Fruit fly (Drosophila melanogaster) whole organism, prepupa: Measurements from ENCODE around the gene CG7914.
A peak's percentile ranks its signal among the peaks of the same experiment; 100 is the strongest.

ENCODE experiments used
- Blimp-1 ChIP-seq: fragments of 200-800 bp; sonication (Bioruptor generic); optimal IDR thresholded peaks from 3 replicates; lab custom pipeline; 2017; ENCODE audit warnings: missing biosample characterization, missing genetic modification characterization, mild to moderate bottlenecking, moderate library complexity, missing genetic modification reagents
- CG10669 ChIP-seq: fragments of 200-800 bp; sonication (Bioruptor generic); optimal IDR thresholded peaks from 3 replicates; lab custom pipeline; 2018; ENCODE audit warnings: missing biosample characterization, mild to moderate bottlenecking, missing genetic modification characterization, moderate library complexity
- CG11294 ChIP-seq: fragments of 200-800 bp; sonication (Bioruptor generic); IDR thresholded peaks from 2 replicates; pipeline ENCODE4 v1.3.6; 2022; ENCODE audit warnings: missing biosample characterization, missing genetic modification characterization
- CG11902 ChIP-seq: fragments of 200-800 bp; sonication (Bioruptor generic); optimal IDR thresholded peaks from 3 replicates; lab custom pipeline; 2016; ENCODE audit warnings: missing biosample characterization, missing genetic modification characterization
- CG1621 ChIP-seq: fragments of 200-800 bp; sonication (Bioruptor generic); optimal IDR thresholded peaks from 3 replicates; lab custom pipeline; 2018; ENCODE audit warnings: missing biosample characterization, mild to moderate bottlenecking, missing genetic modification characterization
- CG16779 ChIP-seq: fragments of 200-800 bp; sonication (Bioruptor generic); optimal IDR thresholded peaks from 3 replicates; lab custom pipeline; 2017; ENCODE audit warnings: missing biosample characterization, mild to moderate bottlenecking, missing genetic modification characterization
- CG31627 ChIP-seq: fragments of 200-800 bp; sonication (Bioruptor generic); optimal IDR thresholded peaks from 3 replicates; lab custom pipeline; 2016; ENCODE audit warnings: missing biosample characterization, missing genetic modification characterization
- CG34406 ChIP-seq: fragments of 200-800 bp; sonication (Bioruptor generic); optimal IDR thresholded peaks from 3 replicates; lab custom pipeline; 2016; ENCODE audit warnings: missing biosample characterization, missing genetic modification characterization
- CG6163 ChIP-seq: fragments of 200-800 bp; sonication (Bioruptor generic); IDR thresholded peaks from 3 replicates; pipeline ENCODE4 v1.3.6; 2022; ENCODE audit warnings: missing biosample characterization, missing genetic modification characterization
- CG6276 ChIP-seq: fragments of 200-800 bp; sonication (Bioruptor generic); optimal IDR thresholded peaks from 2 replicates; lab custom pipeline; 2017; ENCODE audit warnings: missing biosample characterization, mild to moderate bottlenecking, missing genetic modification characterization
- CG6792 ChIP-seq: fragments of 200-800 bp; sonication (Bioruptor generic); optimal IDR thresholded peaks from 3 replicates; lab custom pipeline; 2016; ENCODE audit warnings: missing biosample characterization, missing genetic modification characterization
- CG6808 ChIP-seq: fragments of 200-800 bp; sonication (Bioruptor generic); optimal IDR thresholded peaks from 3 replicates; lab custom pipeline; 2017; ENCODE audit warnings: missing biosample characterization, missing genetic modification characterization, mild to moderate bottlenecking, moderate library complexity, missing genetic modification reagents
- CG6854 ChIP-seq: fragments of 200-800 bp; sonication (Bioruptor generic); optimal IDR thresholded peaks from 2 replicates; lab custom pipeline; 2017; ENCODE audit warnings: missing biosample characterization, mild to moderate bottlenecking, missing genetic modification characterization
- CG8119 ChIP-seq: fragments of 200-800 bp; sonication (Bioruptor generic); IDR thresholded peaks from 3 replicates; pipeline ENCODE4 v1.3.6; 2022; ENCODE audit warnings: missing biosample characterization, missing genetic modification characterization
- CG8319 ChIP-seq: fragments of 200-800 bp; sonication (Bioruptor generic); optimal IDR thresholded peaks from 3 replicates; lab custom pipeline; 2016; ENCODE audit warnings: missing biosample characterization, missing genetic modification characterization
- Eip78C ChIP-seq: fragments of 200-800 bp; sonication (Bioruptor generic); peaks from one replicate; lab custom pipeline; 2016; ENCODE audit warnings: missing biosample characterization, missing genetic modification characterization
- Ets21C ChIP-seq: fragments of 200-800 bp; sonication (Bioruptor generic); optimal IDR thresholded peaks from 3 replicates; lab custom pipeline; 2016; ENCODE audit warnings: missing biosample characterization, missing genetic modification characterization
- Hr39 ChIP-seq: fragments of 200-800 bp; sonication (Bioruptor generic); optimal IDR thresholded peaks from 2 replicates; lab custom pipeline; 2016; ENCODE audit warnings: missing biosample characterization, missing genetic modification characterization
- Lpt ChIP-seq: fragments of 200-800 bp; sonication (Bioruptor generic); optimal IDR thresholded peaks from 3 replicates; lab custom pipeline; 2016; ENCODE audit warnings: missing biosample characterization, missing genetic modification characterization
- Met ChIP-seq: fragments of 200-800 bp; sonication (Bioruptor generic); optimal IDR thresholded peaks from 3 replicates; lab custom pipeline; 2016; ENCODE audit warnings: missing biosample characterization, missing genetic modification characterization
- OdsH ChIP-seq: fragments of 200-800 bp; sonication (Bioruptor generic); optimal IDR thresholded peaks from 3 replicates; lab custom pipeline; 2016; ENCODE audit warnings: missing biosample characterization, missing genetic modification characterization
- Smox ChIP-seq: fragments of 200-800 bp; sonication (Bioruptor generic); optimal IDR thresholded peaks from 3 replicates; lab custom pipeline; 2016; ENCODE audit warnings: missing biosample characterization, missing genetic modification characterization
- Sox14 ChIP-seq: fragments of 200-800 bp; sonication (Bioruptor generic); optimal IDR thresholded peaks from 3 replicates; lab custom pipeline; 2016; ENCODE audit warnings: missing biosample characterization, missing genetic modification characterization
- Sox15 ChIP-seq: fragments of 200-800 bp; sonication (Bioruptor generic); optimal IDR thresholded peaks from 3 replicates; lab custom pipeline; 2016; ENCODE audit warnings: missing biosample characterization, missing genetic modification characterization
- achi ChIP-seq: fragments of 200-800 bp; sonication (Bioruptor generic); optimal IDR thresholded peaks from 3 replicates; lab custom pipeline; 2016; ENCODE audit warnings: missing biosample characterization, missing genetic modification characterization
- acj6 ChIP-seq: fragments of 200-800 bp; sonication (Bioruptor generic); optimal IDR thresholded peaks from 3 replicates; lab custom pipeline; 2016; ENCODE audit warnings: missing biosample characterization, missing genetic modification characterization
- cyc ChIP-seq: fragments of 200-800 bp; sonication (Bioruptor generic); optimal IDR thresholded peaks from 3 replicates; lab custom pipeline; 2016; ENCODE audit warnings: missing biosample characterization, missing genetic modification characterization
- dac ChIP-seq: fragments of 200-800 bp; sonication (Bioruptor generic); optimal IDR thresholded peaks from 2 replicates; lab custom pipeline; 2017; ENCODE audit warnings: missing biosample characterization, mild to moderate bottlenecking, missing genetic modification characterization
- dsx ChIP-seq: fragments of 200-800 bp; optimal IDR thresholded peaks from 3 replicates; lab custom pipeline; 2019; ENCODE audit warnings: missing biosample characterization, mild to moderate bottlenecking, missing genetic modification characterization, moderate library complexity; ENCODE audit not compliant: poor library complexity, severe bottlenecking
- esn ChIP-seq: fragments of 200-800 bp; sonication (Bioruptor generic); optimal IDR thresholded peaks from 2 replicates; lab custom pipeline; 2016; ENCODE audit warnings: missing biosample characterization, mild to moderate bottlenecking, missing genetic modification characterization, moderate library complexity
- fd59A ChIP-seq: fragments of 200-800 bp; sonication (Bioruptor generic); optimal IDR thresholded peaks from 2 replicates; lab custom pipeline; 2017; ENCODE audit warnings: missing biosample characterization, mild to moderate bottlenecking, missing genetic modification characterization, missing genetic modification reagents
- fd85E ChIP-seq: fragments of 200-800 bp; sonication (Bioruptor generic); optimal IDR thresholded peaks from 3 replicates; lab custom pipeline; 2016; ENCODE audit warnings: missing biosample characterization, missing genetic modification characterization
- fkh ChIP-seq: fragments of 200-800 bp; sonication (Bioruptor generic); optimal IDR thresholded peaks from 3 replicates; lab custom pipeline; 2017; ENCODE audit warnings: missing biosample characterization, mild to moderate bottlenecking, missing genetic modification characterization, moderate library complexity
- lz ChIP-seq: fragments of 200-800 bp; sonication (Bioruptor generic); optimal IDR thresholded peaks from 3 replicates; lab custom pipeline; 2016; ENCODE audit warnings: missing biosample characterization, missing genetic modification characterization
- net ChIP-seq: fragments of 200-800 bp; sonication (Bioruptor generic); optimal IDR thresholded peaks from 3 replicates; lab custom pipeline; 2016; ENCODE audit warnings: missing biosample characterization, missing genetic modification characterization
- pdm3 ChIP-seq: fragments of 200-800 bp; sonication (Bioruptor generic); optimal IDR thresholded peaks from 3 replicates; lab custom pipeline; 2016; ENCODE audit warnings: missing biosample characterization, missing genetic modification characterization
- salr ChIP-seq, 2 experiments: fragments of 200-800 bp; sonication (Bioruptor generic); optimal IDR thresholded peaks; 3 replicates each; lab custom pipeline; 2016 to 2018; ENCODE audit warnings: missing biosample characterization in 2 of 2, missing genetic modification characterization in 2 of 2, mild to moderate bottlenecking in 1 of 2
- spab ChIP-seq: fragments of 200-800 bp; sonication (Bioruptor generic); optimal IDR thresholded peaks from 2 replicates; lab custom pipeline; 2017; ENCODE audit warnings: missing biosample characterization, mild to moderate bottlenecking, missing genetic modification characterization, missing genetic modification reagents
- ss ChIP-seq, 2 experiments: fragments of 200-800 bp; sonication (Bioruptor generic); optimal IDR thresholded peaks; 2 replicates in 1 of 2; 3 replicates in 1 of 2; lab custom pipeline; 2017 to 2018; ENCODE audit warnings: mild to moderate bottlenecking in 2 of 2, missing biosample characterization in 2 of 2, missing genetic modification characterization in 2 of 2, moderate library complexity in 1 of 2
- svp ChIP-seq: fragments of 200-800 bp; sonication (Bioruptor generic); peaks from one replicate; lab custom pipeline; 2016; ENCODE audit warnings: missing biosample characterization, missing genetic modification characterization
- topi ChIP-seq: fragments of 200-800 bp; sonication (Bioruptor generic); optimal IDR thresholded peaks from 3 replicates; lab custom pipeline; 2016; ENCODE audit warnings: missing biosample characterization, missing genetic modification characterization
- vri ChIP-seq: fragments of 200-800 bp; sonication (Bioruptor generic); optimal IDR thresholded peaks from 3 replicates; lab custom pipeline; 2016; ENCODE audit warnings: missing biosample characterization, mild to moderate bottlenecking, missing genetic modification characterization

The CG7914 gene

DNA sequence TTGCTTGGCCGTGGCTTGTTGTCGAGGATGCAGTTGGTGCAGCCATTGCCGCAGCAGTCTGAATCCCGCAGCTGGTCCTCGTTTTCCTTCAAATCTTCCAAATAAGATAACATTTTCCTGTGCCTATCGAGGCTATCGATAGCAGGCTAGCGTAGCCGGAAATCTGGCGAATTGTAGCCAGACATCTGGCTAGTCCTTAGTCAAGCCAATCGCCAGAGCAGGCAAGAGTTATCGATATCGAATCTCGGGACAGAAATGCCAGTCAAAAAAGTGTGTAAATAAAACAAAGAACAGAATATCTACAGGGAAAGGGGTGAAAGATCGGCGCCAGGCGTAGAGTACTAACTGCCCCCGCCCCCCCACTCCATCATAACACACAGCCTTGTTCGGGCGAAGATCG lies at the start of gene CG7914, which contains the start of gene CG14194:
Gene CG7914 (minus strand): TSS at position 113 of the 400 bp plus-strand sequence.
Gene CG14194 (plus strand): TSS at position 220 of the 400 bp plus-strand sequence.
- TF ChIP-seq ss (GFP tag; optimal IDR thresholded peaks at IDR 0.05; lab: Kevin White, UChicago) (peak in 1 of 2 experiments; percentile 9), spab (no peak), pdm3 (GFP tag; lab: Kevin White, UChicago) (no peak), topi (GFP tag; lab: Kevin White, UChicago) (no peak), CG8119 (no peak), CG6163 (peak; percentile 39; the same call in 2 of the 3 replicates), Lpt (GFP tag; lab: Kevin White, UChicago) (no peak), CG6792 (GFP tag; lab: Kevin White, UChicago) (no peak), lz (GFP tag; lab: Kevin White, UChicago) (no peak), fd59A (GFP tag; lab: Kevin White, UChicago) (no peak), CG6854 (GFP tag; lab: Kevin White, UChicago) (no peak), Ets21C (GFP tag; lab: Kevin White, UChicago) (no peak), CG31627 (GFP tag; lab: Kevin White, UChicago) (no peak), CG8319 (GFP tag; lab: Kevin White, UChicago) (no peak), Smox (no peak), Met (GFP tag; lab: Kevin White, UChicago) (no peak), CG1621 (peak; percentile 53), Sox14 (GFP tag; lab: Kevin White, UChicago) (peak; percentile 75), CG11294 (GFP tag; lab: Robert Waterston, UW) (no peak), acj6 (GFP tag; lab: Kevin White, UChicago) (no peak), fkh (GFP tag; lab: Kevin White, UChicago) (peak; percentile 68), esn (no peak), net (GFP tag; lab: Kevin White, UChicago) (no peak), CG11902 (GFP tag; lab: Kevin White, UChicago) (no peak)

DNA sequence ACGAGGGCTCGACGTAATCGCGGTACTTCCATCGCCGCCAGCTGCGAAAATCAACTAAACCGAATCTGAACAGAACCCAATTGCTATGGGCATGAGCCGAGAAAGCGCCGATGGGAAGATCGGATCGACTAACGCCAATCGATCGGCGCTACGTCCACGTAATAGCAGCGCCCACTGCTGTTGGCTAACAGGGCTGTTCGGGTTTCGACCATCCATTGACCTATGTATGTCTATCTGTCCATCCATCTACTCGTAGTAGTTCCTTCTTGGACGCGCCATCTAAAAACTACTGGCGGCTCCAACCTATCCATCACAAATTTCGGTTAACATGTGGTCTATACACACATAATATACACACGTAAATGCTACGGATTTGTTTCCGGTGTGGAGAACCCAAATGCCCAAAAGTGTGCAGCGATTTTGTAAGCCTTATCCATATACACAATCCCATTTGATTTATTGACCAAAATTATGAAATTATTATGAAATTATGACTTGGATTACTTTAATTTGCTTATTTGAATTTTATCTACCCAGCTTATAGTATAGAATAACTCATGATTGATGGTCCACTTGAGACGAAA lies 48.6 kb upstream of the CG7914 start, which contains the start of gene CG14196:
Gene CG14196 (minus strand): TSS at position 51 of the 584 bp plus-strand sequence.
- no peak for TF ChIP-seq Hr39
- peak; percentile 52 for TF ChIP-seq Eip78C (GFP tag; lab: Kevin White, UChicago)
- peak; percentile 79 for TF ChIP-seq svp (GFP tag; lab: Kevin White, UChicago)
- TF ChIP-seq vri = peak; percentile 5
- TF ChIP-seq, all 60 proteins: peak for 3

DNA sequence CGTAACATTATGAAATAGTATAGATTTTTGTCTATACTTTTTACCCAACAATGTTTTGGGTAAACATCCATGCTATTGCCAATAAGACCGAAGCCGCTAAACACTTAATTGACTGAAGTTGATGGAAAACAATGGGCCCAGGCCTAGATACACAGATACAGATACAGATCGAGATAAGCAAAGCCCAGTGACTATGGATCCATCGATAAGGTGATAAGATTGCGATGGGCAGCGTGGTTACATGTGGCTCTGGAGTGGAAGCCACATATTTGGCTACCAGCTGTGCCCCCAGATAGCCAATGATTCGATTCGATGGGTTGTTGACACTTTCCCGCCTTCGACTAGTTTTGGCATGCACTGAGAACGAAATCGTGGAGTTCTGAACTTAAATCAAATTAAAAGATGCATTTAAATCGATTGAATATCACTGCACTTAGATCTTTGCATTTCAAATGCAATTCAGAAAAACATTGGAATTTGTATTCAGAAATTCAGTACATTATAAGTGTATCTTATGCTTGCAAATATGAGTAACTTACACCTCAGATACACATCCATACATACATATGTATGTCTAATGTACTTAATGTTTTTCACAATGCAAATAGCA lies 47.1 kb upstream of the CG7914 start:
- TF ChIP-seq Hr39 (no peak), Blimp-1 (GFP tag; lab: Kevin White, UChicago) (no peak), esn (no peak), dac (GFP tag; lab: Kevin White, UChicago) (no peak), OdsH (GFP tag; lab: Kevin White, UChicago) (no peak), CG6808 (GFP tag; lab: Kevin White, UChicago) (no peak), CG34406 (GFP tag; lab: Kevin White, UChicago) (no peak), pdm3 (GFP tag; lab: Kevin White, UChicago) (no peak), fkh (GFP tag; lab: Kevin White, UChicago) (no peak), CG10669 (GFP tag; lab: Kevin White, UChicago) (no peak)
- TF ChIP-seq, all 60 proteins: peak for 0

DNA sequence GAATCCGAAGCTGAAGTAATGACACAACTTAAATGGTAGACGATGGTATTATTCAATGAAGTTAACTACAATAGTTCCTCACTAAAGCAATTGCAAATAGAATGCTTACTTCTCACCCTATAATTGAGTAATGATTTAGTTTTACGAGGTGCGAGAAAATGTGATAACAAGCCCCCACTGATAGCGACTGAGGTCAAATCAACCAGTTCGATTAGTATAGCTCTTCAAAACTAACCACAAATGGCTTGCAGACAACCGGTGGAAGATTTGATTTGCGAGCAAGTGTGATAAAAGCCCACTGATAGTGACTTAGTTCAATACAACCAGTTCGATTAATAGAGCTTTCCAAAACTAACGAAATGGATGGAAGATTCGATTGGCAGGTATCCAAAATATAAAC lies 46.1 kb upstream of the CG7914 start:
- TF ChIP-seq achi (GFP tag; lab: Kevin White, UChicago) (no peak), esn (no peak), fd85E (GFP tag; lab: Kevin White, UChicago) (no peak), lz (GFP tag; lab: Kevin White, UChicago) (no peak), topi (GFP tag; lab: Kevin White, UChicago) (no peak), Smox (no peak), Lpt (GFP tag; lab: Kevin White, UChicago) (no peak), acj6 (GFP tag; lab: Kevin White, UChicago) (no peak), Met (GFP tag; lab: Kevin White, UChicago) (no peak), CG6276 (GFP tag; lab: Kevin White, UChicago) (no peak), salr (GFP tag; optimal IDR thresholded peaks at IDR 0.05; lab: Kevin White, UChicago) (no peak), cyc (no peak), Blimp-1 (GFP tag; lab: Kevin White, UChicago) (no peak), CG31627 (GFP tag; lab: Kevin White, UChicago) (no peak), CG16779 (tag; lab: Kevin White, UChicago) (no peak), dsx (GFP tag; lab: Kevin White, UChicago) (no peak), Sox15 (GFP tag; lab: Kevin White, UChicago) (no peak)
